Fruit fly (Drosophila melanogaster) whole organism, embryonic: ENCODE measurements around the gene Tao.
A peak's percentile ranks its signal among the peaks of the same experiment; 100 is the strongest.

Experiments used
- Aef1 ChIP-seq: fragments of 200-800 bp; sonication (Bioruptor generic); IDR thresholded peaks from 3 replicates; pipeline ENCODE4 v1.3.6; 2022; ENCODE audit warnings: missing biosample characterization, missing genetic modification characterization
- BtbVII ChIP-seq: fragments of 200-800 bp; sonication (Bioruptor generic); optimal IDR thresholded peaks from 3 replicates; lab custom pipeline; 2017; ENCODE audit warnings: missing biosample characterization, mild to moderate bottlenecking, missing genetic modification characterization
- CG10274 ChIP-seq: fragments of 200-800 bp; sonication (Bioruptor generic); optimal IDR thresholded peaks from 3 replicates; lab custom pipeline; 2017; ENCODE audit warnings: missing biosample characterization, mild to moderate bottlenecking, missing genetic modification characterization
- CG10462 ChIP-seq: fragments of 200-800 bp; sonication (Bioruptor generic); optimal IDR thresholded peaks from 2 replicates; lab custom pipeline; 2016; ENCODE audit warnings: missing biosample characterization, missing genetic modification characterization
- CG1233 ChIP-seq: fragments of 200-800 bp; sonication (Bioruptor generic); optimal IDR thresholded peaks from 4 replicates; lab custom pipeline; 2018; ENCODE audit warnings: missing biosample characterization, mild to moderate bottlenecking, missing genetic modification characterization
- CG12391 ChIP-seq: fragments of 200-800 bp; sonication (Bioruptor generic); optimal IDR thresholded peaks from 3 replicates; lab custom pipeline; 2018; ENCODE audit warnings: missing biosample characterization, mild to moderate bottlenecking, missing genetic modification characterization, moderate library complexity
- CG13424 ChIP-seq: fragments of 200-800 bp; sonication (Bioruptor generic); optimal IDR thresholded peaks from 2 replicates; lab custom pipeline; 2019; ENCODE audit warnings: missing biosample characterization, mild to moderate bottlenecking, missing genetic modification characterization, moderate library complexity
- CG15011 ChIP-seq: fragments of 200-800 bp; sonication (Bioruptor generic); optimal IDR thresholded peaks from 3 replicates; lab custom pipeline; 2018; ENCODE audit warnings: missing biosample characterization, mild to moderate bottlenecking, missing genetic modification characterization
- CG17328 ChIP-seq: fragments of 200-800 bp; sonication (Bioruptor generic); IDR thresholded peaks from 2 replicates; pipeline ENCODE4 v1.3.6; 2022; ENCODE audit warnings: missing biosample characterization, missing genetic modification characterization
- CG31388 ChIP-seq: fragments of 200-800 bp; sonication (Bioruptor generic); optimal IDR thresholded peaks from 2 replicates; lab custom pipeline; 2016; ENCODE audit warnings: missing biosample characterization, missing genetic modification characterization
- CG32767 ChIP-seq: fragments of 200-800 bp; sonication (Bioruptor generic); IDR thresholded peaks from 2 replicates; pipeline ENCODE4 v1.3.6; 2022; ENCODE audit warnings: missing biosample characterization, missing genetic modification characterization
- CG32772 ChIP-seq: fragments of 200-800 bp; sonication (Bioruptor generic); IDR thresholded peaks from 2 replicates; pipeline ENCODE4 v1.3.6; 2022; ENCODE audit warnings: missing biosample characterization, missing genetic modification characterization
- CG3847 ChIP-seq: fragments of 200-800 bp; sonication (Bioruptor generic); IDR thresholded peaks from 2 replicates; pipeline ENCODE4 v1.3.6; 2022; ENCODE audit warnings: missing biosample characterization, missing genetic modification characterization
- CG6254 ChIP-seq: fragments of 200-800 bp; sonication (Bioruptor generic); optimal IDR thresholded peaks from 3 replicates; lab custom pipeline; 2017; ENCODE audit warnings: mild to moderate bottlenecking, missing biosample characterization, missing genetic modification reagents, missing genetic modification characterization
- CG6272 ChIP-seq: fragments of 200-800 bp; sonication (Bioruptor generic); IDR thresholded peaks from 2 replicates; pipeline ENCODE4 v1.3.6; 2022; ENCODE audit warnings: missing biosample characterization, missing genetic modification characterization
- CG6654 ChIP-seq: fragments of 200-800 bp; sonication (Bioruptor generic); optimal IDR thresholded peaks from 2 replicates; lab custom pipeline; 2017; ENCODE audit warnings: missing biosample characterization, mild to moderate bottlenecking, missing genetic modification characterization
- CG6854 ChIP-seq: fragments of 200-800 bp; sonication (Bioruptor generic); optimal IDR thresholded peaks from 3 replicates; lab custom pipeline; 2017; ENCODE audit warnings: missing biosample characterization, mild to moderate bottlenecking, missing genetic modification characterization
- CG7372 ChIP-seq: fragments of 200-800 bp; sonication (Bioruptor generic); IDR thresholded peaks from 2 replicates; pipeline ENCODE4 v1.3.6; 2022; ENCODE audit warnings: missing biosample characterization, missing genetic modification characterization
- CG8089 ChIP-seq: fragments of 200-800 bp; sonication (Bioruptor generic); optimal IDR thresholded peaks from 3 replicates; lab custom pipeline; 2016; ENCODE audit warnings: missing biosample characterization, missing genetic modification characterization
- CG8478 ChIP-seq: fragments of >200 bp; optimal IDR thresholded peaks from 2 replicates; lab custom pipeline; 2018
- CG9215 ChIP-seq: fragments of 200-800 bp; sonication (Bioruptor generic); IDR thresholded peaks from 2 replicates; pipeline ENCODE4 v1.3.6; 2022; ENCODE audit warnings: missing biosample characterization, missing genetic modification characterization
- CTCF ChIP-seq: fragments of 200-800 bp; sonication (Bioruptor generic); optimal IDR thresholded peaks from 2 replicates; lab custom pipeline; 2017; ENCODE audit warnings: missing biosample characterization, mild to moderate bottlenecking, missing genetic modification characterization, moderate library complexity
- Chrac-16 ChIP-seq: fragments of 200-800 bp; sonication (Bioruptor generic); optimal IDR thresholded peaks from 3 replicates; lab custom pipeline; 2016; ENCODE audit warnings: missing biosample characterization, missing genetic modification characterization
- Dad ChIP-seq: fragments of 200-800 bp; sonication (Bioruptor generic); optimal IDR thresholded peaks from 3 replicates; lab custom pipeline; 2016; ENCODE audit warnings: missing biosample characterization, missing genetic modification characterization
- E2f1 ChIP-seq: fragments of 200-800 bp; sonication (Bioruptor generic); IDR thresholded peaks from 2 replicates; pipeline ENCODE4 v1.3.6; 2022; ENCODE audit warnings: missing biosample characterization, missing genetic modification characterization
- ERR ChIP-seq: fragments of 200-800 bp; sonication (Bioruptor generic); optimal IDR thresholded peaks from 2 replicates; lab custom pipeline; 2016; ENCODE audit warnings: missing biosample characterization, missing genetic modification characterization
- Gsc ChIP-seq: fragments of 200-800 bp; sonication (Bioruptor generic); IDR thresholded peaks from 2 replicates; pipeline ENCODE4 v1.3.6; 2022; ENCODE audit warnings: missing biosample characterization, missing genetic modification characterization
- HmgD ChIP-seq: fragments of 200-800 bp; sonication (Bioruptor generic); optimal IDR thresholded peaks from 3 replicates; lab custom pipeline; 2016; ENCODE audit warnings: missing biosample characterization, missing genetic modification characterization
- Hr39 ChIP-seq: fragments of >200 bp; optimal IDR thresholded peaks from 2 replicates; lab custom pipeline; 2017
- Lhr ChIP-seq: fragments of 200-800 bp; sonication (Bioruptor generic); optimal IDR thresholded peaks from 3 replicates; lab custom pipeline; 2017; ENCODE audit warnings: mild to moderate bottlenecking, missing biosample characterization, missing genetic modification reagents, missing genetic modification characterization
- Lpt ChIP-seq: fragments of >200 bp; optimal IDR thresholded peaks from 2 replicates; lab custom pipeline; 2018; ENCODE audit warnings: missing biosample characterization, missing genetic modification characterization
- Max ChIP-seq: fragments of 200-800 bp; sonication (Bioruptor generic); optimal IDR thresholded peaks from 2 replicates; lab custom pipeline; 2016; ENCODE audit warnings: missing biosample characterization, mild to moderate bottlenecking, missing genetic modification characterization
- Pdp1 ChIP-seq, 2 experiments: fragments of 200-800 bp; sonication (Bioruptor generic); optimal IDR thresholded peaks; 3 replicates each; lab custom pipeline; 2016; ENCODE audit warnings: missing biosample characterization in 2 of 2, missing genetic modification characterization in 2 of 2, mild to moderate bottlenecking in 1 of 2, moderate library complexity in 1 of 2
- Side ChIP-seq: fragments of 200-800 bp; sonication (Bioruptor generic); optimal IDR thresholded peaks from 2 replicates; lab custom pipeline; 2016; ENCODE audit warnings: missing biosample characterization, missing genetic modification characterization
- Six4 ChIP-seq: fragments of 200-800 bp; sonication (Bioruptor generic); optimal IDR thresholded peaks from 2 replicates; lab custom pipeline; 2016; ENCODE audit warnings: missing biosample characterization, missing genetic modification characterization
- Taf1 ChIP-seq: fragments of 200-800 bp; sonication (Bioruptor generic); IDR thresholded peaks from 2 replicates; pipeline ENCODE4 v1.3.6; 2022; ENCODE audit warnings: missing biosample characterization, missing genetic modification characterization
- Vsx1 ChIP-seq: fragments of 200-800 bp; sonication (Bioruptor generic); optimal IDR thresholded peaks from 2 replicates; lab custom pipeline; 2017; ENCODE audit warnings: missing biosample characterization, mild to moderate bottlenecking, missing genetic modification characterization, missing genetic modification reagents
- ab ChIP-seq: fragments of 200-800 bp; sonication (Bioruptor generic); optimal IDR thresholded peaks from 2 replicates; lab custom pipeline; 2016; ENCODE audit warnings: missing biosample characterization, missing genetic modification characterization
- bab2 ChIP-seq: fragments of 200-800 bp; sonication (Bioruptor generic); optimal IDR thresholded peaks from 2 replicates; lab custom pipeline; 2016; ENCODE audit warnings: missing biosample characterization, missing genetic modification characterization
- crc ChIP-seq: fragments of 200-800 bp; sonication (Bioruptor generic); optimal IDR thresholded peaks from 2 replicates; lab custom pipeline; 2016; ENCODE audit warnings: missing biosample characterization, missing genetic modification characterization
- dmrt11E ChIP-seq: fragments of 200-800 bp; sonication (Bioruptor generic); optimal IDR thresholded peaks from 3 replicates; lab custom pipeline; 2018; ENCODE audit warnings: missing biosample characterization, mild to moderate bottlenecking, missing genetic modification characterization, moderate library complexity
- fd102C ChIP-seq: fragments of 200-800 bp; sonication (Bioruptor generic); optimal IDR thresholded peaks from 2 replicates; lab custom pipeline; 2018; ENCODE audit warnings: missing biosample characterization, mild to moderate bottlenecking, missing genetic modification characterization, moderate library complexity
- fd3F ChIP-seq: fragments of 200-800 bp; sonication (Bioruptor generic); optimal IDR thresholded peaks from 2 replicates; lab custom pipeline; 2018; ENCODE audit warnings: missing biosample characterization, mild to moderate bottlenecking, missing genetic modification characterization, moderate library complexity
- inv ChIP-seq: fragments of 200-800 bp; sonication (Bioruptor generic); IDR thresholded peaks from 2 replicates; pipeline ENCODE4 v1.3.6; 2022; ENCODE audit warnings: missing biosample characterization, missing genetic modification characterization; ENCODE audit not compliant: partially characterized antibody
- jigr1 ChIP-seq: fragments of 200-800 bp; sonication (Bioruptor generic); IDR thresholded peaks from 3 replicates; pipeline ENCODE4 v1.3.6; 2022; ENCODE audit warnings: missing biosample characterization, missing genetic modification characterization
- knrl ChIP-seq: fragments of 200-800 bp; sonication (Bioruptor generic); IDR thresholded peaks from 3 replicates; pipeline ENCODE4 v1.3.6; 2022; ENCODE audit warnings: missing biosample characterization, missing genetic modification characterization; ENCODE audit not compliant: partially characterized antibody
- maf-S ChIP-seq: fragments of 200-800 bp; sonication (Bioruptor generic); optimal IDR thresholded peaks from 2 replicates; lab custom pipeline; 2016; ENCODE audit warnings: missing biosample characterization, missing genetic modification characterization
- nmo ChIP-seq: fragments of 200-800 bp; sonication (Bioruptor generic); optimal IDR thresholded peaks from 2 replicates; lab custom pipeline; 2018; ENCODE audit warnings: missing biosample characterization, mild to moderate bottlenecking, missing genetic modification characterization, moderate library complexity
- peb ChIP-seq: fragments of 200-800 bp; sonication (Bioruptor generic); IDR thresholded peaks from 2 replicates; pipeline ENCODE4 v1.3.6; 2022; ENCODE audit warnings: missing biosample characterization, missing genetic modification characterization
- sens-2 ChIP-seq: fragments of 200-800 bp; sonication (Bioruptor generic); IDR thresholded peaks from 2 replicates; pipeline ENCODE4 v1.3.6; 2022; ENCODE audit warnings: missing biosample characterization, missing genetic modification characterization
- sob ChIP-seq: fragments of 200-800 bp; sonication (Bioruptor generic); IDR thresholded peaks from 2 replicates; pipeline ENCODE4 v1.3.6; 2022; ENCODE audit warnings: missing biosample characterization, missing genetic modification characterization
- z ChIP-seq: fragments of 200-800 bp; sonication (Bioruptor generic); IDR thresholded peaks from 3 replicates; pipeline ENCODE4 v1.3.6; 2022; ENCODE audit warnings: missing biosample characterization, missing genetic modification characterization

The Tao gene

DNA sequence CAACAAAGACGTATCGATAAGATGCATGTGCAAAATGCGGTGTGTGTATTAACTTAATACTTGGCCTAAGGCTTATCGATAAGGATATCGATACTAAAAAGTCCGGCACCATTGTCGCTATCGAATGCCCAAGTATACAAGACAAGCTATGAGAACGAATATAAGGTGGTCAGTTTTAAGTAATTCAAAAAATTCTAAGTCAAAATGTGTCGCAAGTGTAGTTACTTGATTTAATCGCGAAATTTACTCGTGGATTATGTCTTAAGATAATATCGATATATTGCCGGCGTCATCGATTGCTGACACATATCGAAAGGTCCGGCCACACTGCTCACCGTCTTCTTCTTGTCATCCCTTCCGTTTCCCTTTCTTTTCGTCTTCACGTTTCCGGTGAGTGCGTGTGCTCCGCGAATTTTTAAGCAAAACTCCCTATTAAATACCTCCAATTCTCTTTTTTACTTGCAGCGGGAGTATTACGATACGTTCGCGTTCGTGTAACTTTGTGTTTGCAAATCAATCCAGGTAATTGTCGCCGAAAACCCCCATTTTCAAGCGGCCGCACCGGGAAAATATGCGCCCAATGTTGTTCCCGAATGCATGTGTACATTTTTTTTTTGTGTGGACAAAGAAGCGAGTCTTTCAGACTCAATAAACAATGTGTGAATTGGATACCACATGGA is 18.2 kb upstream of the Tao start, which contains the start of gene RpS10b (continued):
- TF ChIP-seq Six4 (peak; percentile 74), Pdp1 (GFP tag; optimal IDR thresholded peaks at IDR 0.05; lab: Kevin White, UChicago) (peak; percentile 48 to 79), Lhr (GFP tag; lab: Kevin White, UChicago) (peak; percentile 97), E2f1 (GFP tag; lab: Robert Waterston, UW) (peak; percentile 70), CG32772 (GFP tag; lab: Robert Waterston, UW) (peak; percentile 69; the same call in 1 of the 2 replicates), CTCF (peak; percentile 69), Side (GFP tag; lab: Kevin White, UChicago) (peak; percentile 78), CG8478 (lab: Kevin White, UChicago) (no peak), HmgD (peak; percentile 80), ERR (GFP tag; lab: Kevin White, UChicago) (peak; percentile 40), CG6272 (GFP tag; lab: Robert Waterston, UW) (peak; percentile 63; the same call in 1 of the 2 replicates), CG8089 (GFP tag; lab: Kevin White, UChicago) (peak; percentile 91), Max (GFP tag; lab: Kevin White, UChicago) (peak; percentile 87), CG1233 (GFP tag; lab: Kevin White, UChicago) (peak; percentile 96), CG31388 (GFP tag; lab: Kevin White, UChicago) (peak; percentile 29), crc (peak; percentile 46), Lpt (GFP tag; lab: Kevin White, UChicago) (no peak), nmo (GFP tag; lab: Kevin White, UChicago) (peak; percentile 89), CG3847 (peak; percentile 85), Hr39 (lab: Kevin White, UChicago) (no peak), CG17328 (GFP tag; lab: Robert Waterston, UW) (peak; percentile 89), CG13424 (peak; percentile 60), CG10462 (GFP tag; lab: Kevin White, UChicago) (peak; percentile 54), Aef1 (GFP tag; lab: Robert Waterston, UW) (no peak), Vsx1 (GFP tag; lab: Kevin White, UChicago) (peak; percentile 93), CG32767 (GFP tag; lab: Robert Waterston, UW) (no peak), peb (GFP tag; lab: Robert Waterston, UW) (peak; percentile 22; the same call in 1 of the 2 replicates), CG15011 (GFP tag; lab: Kevin White, UChicago) (peak; percentile 95), Dad (GFP tag; lab: Kevin White, UChicago) (peak; percentile 89), inv (GFP tag; lab: Robert Waterston, UW) (peak; percentile 95), CG12391 (tag; lab: Kevin White, UChicago) (peak; percentile 87), BtbVII (GFP tag; lab: Kevin White, UChicago) (peak; percentile 94), sens-2 (GFP tag; lab: Robert Waterston, UW) (peak; percentile 89), CG10274 (GFP tag; lab: Kevin White, UChicago) (peak; percentile 89), maf-S (GFP tag; lab: Kevin White, UChicago) (peak; percentile 74), ab (GFP tag; lab: Kevin White, UChicago) (no peak), fd3F (GFP tag; lab: Kevin White, UChicago) (peak; percentile 77), Chrac-16 (GFP tag; lab: Kevin White, UChicago) (peak; percentile 68), CG9215 (GFP tag; lab: Robert Waterston, UW) (peak; percentile 42), CG6854 (GFP tag; lab: Kevin White, UChicago) (peak; percentile 92), jigr1 (GFP tag; lab: Robert Waterston, UW) (no peak), CG6254 (peak; percentile 90), knrl (peak; percentile 97), z (GFP tag; lab: Robert Waterston, UW) (no peak), Gsc (GFP tag; lab: Robert Waterston, UW) (no peak), CG7372 (GFP tag; lab: Robert Waterston, UW) (peak; percentile 41), CG6654 (GFP tag; lab: Kevin White, UChicago) (peak; percentile 77), fd102C (GFP tag; lab: Kevin White, UChicago) (peak; percentile 79), Taf1 (GFP tag; lab: Robert Waterston, UW) (no peak; the same call in 1 of the 2 replicates), sob (GFP tag; lab: Robert Waterston, UW) (peak; percentile 76), bab2 (GFP tag; lab: Kevin White, UChicago) (peak; percentile 68), dmrt11E (tag; lab: Kevin White, UChicago) (peak; percentile 85)
